Fruit fly (Drosophila melanogaster): ENCODE results near the gene CG4558.

CG4558 gene

DNA sequence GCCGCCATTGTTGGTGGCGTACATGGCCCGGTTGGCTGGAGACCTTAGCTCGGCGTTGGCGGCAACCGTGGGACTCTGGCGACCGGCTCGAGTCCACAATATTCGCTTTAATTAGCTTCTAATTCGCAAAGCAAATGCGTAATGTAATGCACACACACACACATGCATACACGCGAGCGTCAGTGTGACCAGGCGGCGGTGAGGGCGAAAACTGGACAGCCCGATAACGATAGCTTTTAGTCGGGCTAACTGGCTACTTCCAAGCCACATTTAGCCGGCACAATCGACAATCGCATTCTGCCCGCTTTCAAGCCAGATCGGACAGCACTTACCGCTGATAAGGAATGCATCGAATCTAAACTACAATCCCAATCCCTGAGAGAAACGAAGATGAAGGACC is 28.9 kb upstream of the CG4558 start, which contains the start of the genes Nf-YC and xit (continued):
- TF ChIP-seq CG4730 (GFP tag; IDR thresholded peaks at IDR 0.05) (no peak), fd3F (GFP tag; optimal IDR thresholded peaks at IDR 0.05) (no peak), Blimp-1 (GFP tag; optimal IDR thresholded peaks at IDR 0.05) (no peak), CG6654 (GFP tag; optimal IDR thresholded peaks at IDR 0.05) (no peak), ara (GFP tag; IDR thresholded peaks at IDR 0.05) (no peak), CG4360 (GFP tag; IDR thresholded peaks at IDR 0.05) (no peak), Poxn (GFP tag; IDR thresholded peaks at IDR 0.05) (no peak), Dref (GFP tag; IDR thresholded peaks at IDR 0.05) (peak; percentile 91), Doc2 (GFP tag; IDR thresholded peaks at IDR 0.05) (no peak), pb (GFP tag; optimal IDR thresholded peaks at IDR 0.05) (no peak), CG15514 (GFP tag; optimal IDR thresholded peaks at IDR 0.05) (no peak), D19B (GFP tag; optimal IDR thresholded peaks at IDR 0.05) (no peak), CTCF (GFP tag; optimal IDR thresholded peaks at IDR 0.05) (no peak), HLHmδ (GFP tag; optimal IDR thresholded peaks at IDR 0.05) (no peak), CG11696 (GFP tag; IDR thresholded peaks at IDR 0.05) (no peak), CG3838 (GFP tag; optimal IDR thresholded peaks at IDR 0.05) (no peak), BEAF-32 (GFP tag; optimal IDR thresholded peaks at IDR 0.05) (peak; percentile 70), eve (GFP tag; optimal IDR thresholded peaks at IDR 0.05) (no peak), pzg (GFP tag; optimal IDR thresholded peaks at IDR 0.05) (peak; percentile 95), D (optimal IDR thresholded peaks at IDR 0.05) (no peak), D (GFP tag; optimal IDR thresholded peaks at IDR 0.05) (no peak), CG7745 (tag; optimal IDR thresholded peaks at IDR 0.05) (no peak), grau (tag; optimal IDR thresholded peaks at IDR 0.05) (no peak), prd (optimal IDR thresholded peaks at IDR 0.05) (no peak), prd (GFP tag; IDR thresholded peaks at IDR 0.05) (0 out of 3 replicates have a peak, but pooled peaks have one; percentile 17), Hey (tag; optimal IDR thresholded peaks at IDR 0.05) (no peak), gce (GFP tag; IDR thresholded peaks at IDR 0.05) (no peak), CG10267 (tag; optimal IDR thresholded peaks at IDR 0.05) (no peak), dmrt99B (tag; optimal IDR thresholded peaks at IDR 0.05) (no peak), CG18764 (GFP tag; optimal IDR thresholded peaks at IDR 0.05) (no peak), CG34422 (GFP tag; IDR thresholded peaks at IDR 0.05) (peak; percentile 63; the same call in 2 of the 3 replicates), trem (tag; optimal IDR thresholded peaks at IDR 0.05) (peak; percentile 49), Doc3 (GFP tag; IDR thresholded peaks at IDR 0.05; ENCODE audit: partially characterized antibody) (peak; percentile 35; the same call in 1 of the 3 replicates), CG16779 (GFP tag; IDR thresholded peaks at IDR 0.05) (no peak), Sox102F (GFP tag; optimal IDR thresholded peaks at IDR 0.05) (no peak), ac (GFP tag; optimal IDR thresholded peaks at IDR 0.05) (no peak), tup (GFP tag; optimal IDR thresholded peaks at IDR 0.05) (no peak), CG8290 (GFP tag; optimal IDR thresholded peaks at IDR 0.05) (no peak), CG8290 (tag; optimal IDR thresholded peaks at IDR 0.05) (no peak), Lhr (GFP tag; optimal IDR thresholded peaks at IDR 0.05) (no peak), mld (GFP tag; IDR thresholded peaks at IDR 0.05; ENCODE audit: partially characterized antibody) (no peak), Awh (GFP tag; IDR thresholded peaks at IDR 0.05) (no peak), pita (GFP tag; optimal IDR thresholded peaks at IDR 0.05) (no peak), her (GFP tag; optimal IDR thresholded peaks at IDR 0.05) (no peak), CG18262 (tag; optimal IDR thresholded peaks at IDR 0.05) (no peak), CG4820 (GFP tag; optimal IDR thresholded peaks at IDR 0.05) (no peak), CG4424 (GFP tag; optimal IDR thresholded peaks at IDR 0.05) (no peak), pros (GFP tag; optimal IDR thresholded peaks at IDR 0.05) (no peak), chm (GFP tag; IDR thresholded peaks at IDR 0.05) (no peak), CG18011 (GFP tag; optimal IDR thresholded peaks at IDR 0.05) (no peak), zen2 (GFP tag; IDR thresholded peaks at IDR 0.05; ENCODE audit: partially characterized antibody) (peak; percentile 41; the same call in 1 of the 3 replicates), Dbx (GFP tag; IDR thresholded peaks at IDR 0.05) (no peak; the same call in 2 of the 3 replicates), CG8089 (GFP tag; optimal IDR thresholded peaks at IDR 0.05) (no peak)

Measured in whole organism, embryonic.